Worm (Caenorhabditis elegans): ENCODE measurements around the gene rmif-2.

rmif-2 gene

ce11 chrIV:1232419-1233145 lies 50.2 kb downstream of the rmif-2 start:
- TF ChIP-seq ceh-8 (GFP tag; optimal IDR thresholded peaks at IDR 0.05), result peak; percentile 74
- TF ChIP-seq pag-3 (tag; optimal IDR thresholded peaks at IDR 0.05; ENCODE audit: borderline replicate concordance, insufficient read depth), result no peak

ce11 chrIV:1234780-1235179 lies 52.4 kb downstream of the rmif-2 start:
- TF ChIP-seq efl-1 (optimal IDR thresholded peaks at IDR 0.05), result no peak
- TF ChIP-seq efl-1 (GFP tag; optimal IDR thresholded peaks at IDR 0.05 in 1 of 2), result peak in 1 of 2 experiments; percentile 22
- TF ChIP-seq lin-14 (GFP tag; optimal IDR thresholded peaks at IDR 0.05), result no peak

- no peak for TF ChIP-seq hlh-17 (GFP tag; optimal IDR thresholded peaks at IDR 0.05; ENCODE audit: borderline replicate concordance)
- no peak for TF ChIP-seq efl-3 (GFP tag; optimal IDR thresholded peaks at IDR 0.05)
- TF ChIP-seq nhr-47 (tag; optimal IDR thresholded peaks at IDR 0.05), result no peak
- no peak for TF ChIP-seq ceh-63 (GFP tag; optimal IDR thresholded peaks at IDR 0.05)
- TF ChIP-seq grh-1 (GFP tag; IDR thresholded peaks at IDR 0.05), result no peak
- TF ChIP-seq snpc-4 (tag; optimal IDR thresholded peaks at IDR 0.05), result no peak
- no peak for TF ChIP-seq xbp-1 (tag; optimal IDR thresholded peaks at IDR 0.05)
- no peak for TF ChIP-seq lin-39 (tag; optimal IDR thresholded peaks at IDR 0.05)
- TF ChIP-seq nhr-20 (tag; optimal IDR thresholded peaks at IDR 0.05), result no peak
- no peak for TF ChIP-seq unc-130 (tag; optimal IDR thresholded peaks at IDR 0.05)
- TF ChIP-seq efl-1 (optimal IDR thresholded peaks at IDR 0.05), result no peak
- no peak for TF ChIP-seq efl-1 (GFP tag; optimal IDR thresholded peaks at IDR 0.05 in 1 of 2)
- TF ChIP-seq mab-9 (GFP tag; IDR thresholded peaks at IDR 0.05), result no peak
- no peak for TF ChIP-seq ceh-82 (tag; optimal IDR thresholded peaks at IDR 0.05)
- TF ChIP-seq sptf-1 (tag; optimal IDR thresholded peaks at IDR 0.05), result no peak
- TF ChIP-seq pax-3 (tag; optimal IDR thresholded peaks at IDR 0.05), result no peak
- TF ChIP-seq egl-27 (tag; optimal IDR thresholded peaks at IDR 0.05), result no peak
- no peak for TF ChIP-seq aha-1 (tag; optimal IDR thresholded peaks at IDR 0.05)
- TF ChIP-seq nhr-84 (tag; optimal IDR thresholded peaks at IDR 0.05), result no peak
- no peak for TF ChIP-seq irx-1 (tag; optimal IDR thresholded peaks at IDR 0.05)
- no peak for TF ChIP-seq elt-3 (tag; optimal IDR thresholded peaks at IDR 0.05)
These were observed 53.4 kb downstream of the rmif-2 start for ce11 chrIV:1235785-1236184.
